Fruit fly (Drosophila melanogaster) whole organism, prepupa: ENCODE data around the gene CG14961.
A peak's percentile ranks its signal among the peaks of the same experiment; 100 is the strongest.

Experiments
- Blimp-1 ChIP-seq: fragments of 200-800 bp; sonication (Bioruptor generic); optimal IDR thresholded peaks from 3 replicates; lab custom pipeline; 2017; ENCODE audit warnings: missing biosample characterization, missing genetic modification characterization, mild to moderate bottlenecking, moderate library complexity, missing genetic modification reagents
- CG11902 ChIP-seq: fragments of 200-800 bp; sonication (Bioruptor generic); optimal IDR thresholded peaks from 3 replicates; lab custom pipeline; 2016; ENCODE audit warnings: missing biosample characterization, missing genetic modification characterization
- CG32006 ChIP-seq: fragments of 200-800 bp; sonication (Bioruptor generic); optimal IDR thresholded peaks from 3 replicates; lab custom pipeline; 2017; ENCODE audit warnings: missing biosample characterization, mild to moderate bottlenecking, missing genetic modification characterization
- CG6276 ChIP-seq: fragments of 200-800 bp; sonication (Bioruptor generic); optimal IDR thresholded peaks from 2 replicates; lab custom pipeline; 2017; ENCODE audit warnings: missing biosample characterization, mild to moderate bottlenecking, missing genetic modification characterization
- Eip75B ChIP-seq: fragments of 200-800 bp; sonication (Bioruptor generic); optimal IDR thresholded peaks from 3 replicates; lab custom pipeline; 2016; ENCODE audit warnings: missing biosample characterization, missing genetic modification characterization
- Eip93F ChIP-seq: fragments of 200-800 bp; sonication (Bioruptor generic); optimal IDR thresholded peaks from 2 replicates; lab custom pipeline; 2016; ENCODE audit warnings: missing biosample characterization, mild to moderate bottlenecking, missing genetic modification characterization
- Ets96B ChIP-seq: fragments of 200-800 bp; optimal IDR thresholded peaks from 2 replicates; lab custom pipeline; 2019; ENCODE audit warnings: missing biosample characterization, mild to moderate bottlenecking, missing genetic modification characterization, moderate library complexity
- Sox102F ChIP-seq: fragments of 200-800 bp; sonication (Bioruptor generic); optimal IDR thresholded peaks from 2 replicates; lab custom pipeline; 2016; ENCODE audit warnings: missing biosample characterization, mild to moderate bottlenecking, missing genetic modification characterization
- Sox15 ChIP-seq: fragments of 200-800 bp; sonication (Bioruptor generic); optimal IDR thresholded peaks from 3 replicates; lab custom pipeline; 2016; ENCODE audit warnings: missing biosample characterization, missing genetic modification characterization
- net ChIP-seq: fragments of 200-800 bp; sonication (Bioruptor generic); optimal IDR thresholded peaks from 3 replicates; lab custom pipeline; 2016; ENCODE audit warnings: missing biosample characterization, missing genetic modification characterization
- spab ChIP-seq: fragments of 200-800 bp; sonication (Bioruptor generic); optimal IDR thresholded peaks from 2 replicates; lab custom pipeline; 2017; ENCODE audit warnings: missing biosample characterization, mild to moderate bottlenecking, missing genetic modification characterization, missing genetic modification reagents
- vri ChIP-seq: fragments of 200-800 bp; sonication (Bioruptor generic); optimal IDR thresholded peaks from 3 replicates; lab custom pipeline; 2016; ENCODE audit warnings: missing biosample characterization, mild to moderate bottlenecking, missing genetic modification characterization

- TF ChIP-seq CG11902 (GFP tag; lab: Kevin White, UChicago) (peak; percentile 45), CG6276 (no peak), Sox102F (GFP tag; lab: Kevin White, UChicago) (no peak), net (GFP tag; lab: Kevin White, UChicago) (no peak), spab (GFP tag; lab: Kevin White, UChicago) (no peak), Sox15 (GFP tag; lab: Kevin White, UChicago) (peak; percentile 54), Ets96B (tag; lab: Kevin White, UChicago) (no peak), Blimp-1 (GFP tag; lab: Kevin White, UChicago) (no peak), Eip75B (GFP tag; lab: Kevin White, UChicago) (no peak), CG32006 (no peak), Eip93F (no peak), vri (peak; percentile 56)
Measured at dm6 chr3L:3319223-3319643, 10.6 kb upstream of the CG14961 start, which contains the start of the genes PIG-C, CG12016 and Dpm2.
